Worm (Caenorhabditis elegans) whole organism, L4 larva: ENCODE data around the gene tmem-184.

Source experiments
- F37D6.2 ChIP-seq: sonication (generic microtip); optimal IDR thresholded peaks from 2 replicates; lab custom pipeline; 2016; ENCODE audit warnings: mild to moderate bottlenecking, missing genetic modification characterization, missing compliant biosample characterization
- aha-1 ChIP-seq: fragments of 150-350 bp; peaks from one replicate; lab custom pipeline; 2014; ENCODE audit warnings: missing biosample characterization, missing genetic modification characterization
- ama-1 ChIP-seq: fragments of 150-350 bp; optimal IDR thresholded peaks from 2 replicates; lab custom pipeline; 2014; ENCODE audit warnings: inconsistent platforms, mixed read lengths
- ceh-82 ChIP-seq: sonication (generic microtip); optimal IDR thresholded peaks from 2 replicates; lab custom pipeline; 2017; ENCODE audit warnings: missing biosample characterization, missing genetic modification characterization
- daf-16 ChIP-seq, 3 experiments: sonication (generic microtip); optimal IDR thresholded peaks; 2 replicates each; lab custom pipeline; 2016 to 2017; ENCODE audit warnings: missing genetic modification characterization in 3 of 3, missing genetic modification reagents in 3 of 3, mild to moderate bottlenecking in 2 of 3, missing compliant biosample characterization in 2 of 3, missing biosample characterization in 1 of 3, moderate library complexity in 1 of 3
- dmd-9 ChIP-seq: fragments of 200-800 bp; sonication (Bioruptor generic); IDR thresholded peaks from 2 replicates; pipeline ENCODE4 v1.3.6; 2022; ENCODE audit warnings: missing genetic modification reagents, missing genetic modification characterization, missing compliant biosample characterization
- lin-39 ChIP-seq: fragments of 150-350 bp; optimal IDR thresholded peaks from 2 replicates; lab custom pipeline; 2014; ENCODE audit warnings: missing biosample characterization, missing genetic modification reagents, missing genetic modification characterization
- pha-4 ChIP-seq, 2 experiments: fragments of 150-350 bp in 1 of 2; fragments of 200-800 bp in 1 of 2; sonication (Bioruptor generic) in 1 of 2; IDR thresholded peaks in 1 of 2; optimal IDR thresholded peaks in 1 of 2; 2 replicates each; pipeline versions ENCODE4 v1.3.6 to Lab custom; 2014 to 2022; ENCODE audit warnings: missing genetic modification characterization in 2 of 2, missing genetic modification reagents in 2 of 2, missing biosample characterization in 1 of 2, missing compliant biosample characterization in 1 of 2
- snpc-4 ChIP-seq: fragments of 150-350 bp; optimal IDR thresholded peaks from 2 replicates; lab custom pipeline; 2014; ENCODE audit warnings: missing biosample characterization, missing genetic modification characterization
- tra-1 ChIP-seq: fragments of 200-800 bp; sonication (Bioruptor generic); IDR thresholded peaks from 2 replicates; pipeline ENCODE4 v1.3.6; 2022; ENCODE audit warnings: missing genetic modification reagents, missing genetic modification characterization, missing compliant biosample characterization

DNA sequence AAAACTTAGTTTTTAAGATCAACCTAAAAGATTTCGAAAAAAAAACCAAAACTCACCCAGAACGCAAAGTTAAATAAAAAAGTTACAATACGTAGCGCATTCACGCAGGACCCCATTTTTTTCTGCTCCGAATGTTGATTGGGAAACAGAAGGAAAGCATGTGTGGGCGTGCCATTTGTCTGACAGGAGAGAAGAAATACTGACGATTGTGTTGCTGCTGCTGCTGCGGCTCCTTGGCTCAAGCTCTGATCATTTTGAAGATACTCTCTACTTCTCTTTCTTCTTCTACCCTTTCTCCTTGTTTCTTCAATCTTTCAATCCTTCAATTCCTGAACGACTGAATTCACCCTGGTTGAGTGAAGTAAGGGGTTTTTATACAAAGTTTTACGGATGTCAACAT is 22.7 kb upstream of the tmem-184 start, which contains the start of gene tsp-8:
- no peak for TF ChIP-seq F37D6.2
- TF ChIP-seq aha-1 (tag; lab: Kevin White, UChicago) = no peak
- no peak for TF ChIP-seq ama-1 (lab: Kevin White, UChicago)
- TF ChIP-seq dmd-9 (GFP tag; lab: Robert Waterston, UW) = no peak
- no peak for TF ChIP-seq lin-39
- no peak for TF ChIP-seq pha-4 (GFP tag; IDR thresholded peaks at IDR 0.05; lab: Robert Waterston, UW)
- TF ChIP-seq pha-4 (tag; optimal IDR thresholded peaks at IDR 0.05; lab: Kevin White, UChicago) = no peak
- no peak for TF ChIP-seq ceh-82 (tag; lab: Kevin White, UChicago)
- no peak for TF ChIP-seq daf-16 (GFP tag; optimal IDR thresholded peaks at IDR 0.05; lab: Kevin White, UChicago)
- TF ChIP-seq daf-16 (tag; optimal IDR thresholded peaks at IDR 0.05; lab: Kevin White, UChicago) = no peak
- no peak for TF ChIP-seq snpc-4 (tag; lab: Kevin White, UChicago)
- no peak for TF ChIP-seq tra-1
